Worm (Caenorhabditis elegans) whole organism, L4/young adult: ENCODE data around the gene mam-7.

Experiments used
- W03F9.2 ChIP-seq: fragments of 150-350 bp; optimal IDR thresholded peaks from 2 replicates; lab custom pipeline; 2014; ENCODE audit warnings: missing biosample characterization, missing genetic modification characterization
- dao-5 ChIP-seq: sonication (generic microtip); optimal IDR thresholded peaks from 2 replicates; lab custom pipeline; 2016; ENCODE audit warnings: missing genotype, missing genetic modification characterization, moderate library complexity, missing compliant biosample characterization
- him-1 ChIP-seq: sonication (generic microtip); optimal IDR thresholded peaks from 2 replicates; lab custom pipeline; 2016; ENCODE audit warnings: missing genotype, missing genetic modification reagents, missing genetic modification characterization, missing compliant biosample characterization

The mam-7 gene

DNA sequence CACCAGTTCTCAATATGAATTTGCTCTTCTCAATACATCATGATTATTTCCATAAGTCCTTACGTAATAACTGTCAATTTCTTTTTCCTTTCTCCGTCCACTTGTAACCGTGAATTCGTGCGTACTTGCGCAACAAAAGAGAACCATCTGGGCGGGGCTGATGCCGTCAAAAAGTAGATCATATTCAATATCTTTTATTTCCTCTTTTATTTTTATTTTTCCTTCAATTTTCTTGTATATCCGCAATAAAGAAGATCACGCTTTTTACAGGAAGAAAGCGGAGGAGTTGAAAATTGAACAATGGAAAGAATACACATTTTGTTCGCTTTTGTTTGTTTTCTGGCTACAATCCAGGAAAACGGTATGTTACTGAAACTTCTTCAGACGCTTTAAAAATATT is at the start of gene mam-7:
Gene mam-7 (plus strand): TSS at position 301 of the 400 bp plus-strand sequence.
- no peak for TF ChIP-seq dao-5
- TF ChIP-seq him-1: no peak
- no peak for TF ChIP-seq W03F9.2 (tag; lab: Kevin White, UChicago)

DNA sequence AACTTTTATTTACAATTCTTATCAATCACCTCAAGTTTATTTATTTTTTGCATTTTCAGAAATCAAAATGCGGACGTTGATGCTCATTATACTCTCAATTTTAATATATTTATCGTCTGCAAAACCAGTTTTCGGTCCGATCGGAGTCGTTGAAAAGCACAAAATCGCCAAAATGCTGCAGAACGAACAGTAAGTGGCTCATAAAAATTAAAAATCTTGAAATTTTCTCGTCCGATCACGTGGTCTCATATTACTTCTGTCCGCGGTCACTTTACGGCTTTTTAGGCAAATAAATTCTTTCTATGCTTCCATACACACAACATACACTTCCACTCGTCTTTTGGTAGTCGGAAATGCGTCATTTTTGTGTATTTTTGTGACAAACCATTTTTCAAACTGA is 49.2 kb upstream of the mam-7 start, which contains the start of gene K11H3.5:
Gene K11H3.5 (plus strand): TSS at position 54 of the 400 bp plus-strand sequence.
- no peak for TF ChIP-seq dao-5
- no peak for TF ChIP-seq him-1
- no peak for TF ChIP-seq W03F9.2 (tag; lab: Kevin White, UChicago)

DNA sequence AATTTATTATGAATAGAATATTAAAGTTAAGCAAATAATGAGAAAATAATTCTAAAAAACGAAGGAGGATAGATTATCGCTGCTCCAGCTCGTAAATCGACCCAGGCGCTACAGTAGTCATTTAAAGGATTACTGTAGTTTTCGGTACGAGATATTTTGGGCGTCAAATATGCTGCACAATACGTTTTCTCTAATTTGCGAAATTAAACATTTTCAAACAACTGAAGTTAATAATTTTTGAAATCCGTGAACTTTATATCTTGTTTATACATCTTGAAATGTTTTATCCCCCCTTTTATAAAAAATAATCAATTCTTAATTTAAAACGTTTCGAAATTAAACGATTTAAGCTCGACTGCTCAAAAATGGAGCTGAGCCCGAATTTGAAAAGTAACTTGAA is 46.9 kb upstream of the mam-7 start, which contains the start of gene K11H3.2:
Gene K11H3.2 (plus strand): TSS at position 301 of the 400 bp plus-strand sequence.
- no peak for TF ChIP-seq him-1
- no peak for TF ChIP-seq dao-5
- no peak for TF ChIP-seq W03F9.2 (tag; lab: Kevin White, UChicago)

DNA sequence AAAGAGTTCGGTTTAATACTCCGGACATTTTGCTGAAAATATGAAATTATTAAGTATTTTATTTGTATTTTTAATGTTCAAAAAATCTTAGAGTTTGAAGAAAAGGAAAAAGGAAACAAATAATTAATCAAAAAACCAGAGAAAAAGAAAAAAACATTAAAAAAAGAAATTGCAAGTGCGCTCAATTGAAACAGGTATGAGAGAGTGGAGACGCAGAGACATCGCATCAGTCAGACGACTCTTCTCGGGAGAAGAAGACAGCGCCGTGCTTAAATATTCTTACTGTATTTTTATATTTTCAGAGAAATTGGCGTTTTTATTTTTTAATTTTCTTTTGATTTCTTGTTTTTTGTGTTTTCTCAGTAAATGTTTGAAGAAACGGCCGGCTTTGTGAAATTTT is 44.9 kb upstream of the mam-7 start, which contains the start of gene mrpl-36:
Gene mrpl-36 (minus strand): TSS at position 34 of the 400 bp plus-strand sequence.
- no peak for TF ChIP-seq dao-5
- TF ChIP-seq W03F9.2 (tag; lab: Kevin White, UChicago): peak; percentile 69
- no peak for TF ChIP-seq him-1

ce11 chrIII:9848603-9849002 is 44.4 kb upstream of the mam-7 start:
- TF ChIP-seq him-1: no peak
- TF ChIP-seq dao-5: no peak
- TF ChIP-seq W03F9.2 (tag; lab: Kevin White, UChicago): no peak

ce11 chrIII:9849950-9850349 is 43.0 kb upstream of the mam-7 start:
- no peak for TF ChIP-seq dao-5
- no peak for TF ChIP-seq him-1
- no peak for TF ChIP-seq W03F9.2 (tag; lab: Kevin White, UChicago)

- TF ChIP-seq him-1: no peak
- no peak for TF ChIP-seq dao-5
- TF ChIP-seq W03F9.2 (tag; lab: Kevin White, UChicago): no peak
Measured at ce11 chrIII:9850877-9851276, 42.1 kb upstream of the mam-7 start.

ce11 chrIII:9851547-9851946 is 41.4 kb upstream of the mam-7 start, which contains the start of gene K11H3.3:
Gene K11H3.3 (plus strand): TSS chrIII:9851854.
- no peak for TF ChIP-seq him-1
- no peak for TF ChIP-seq dao-5
- TF ChIP-seq W03F9.2 (tag; lab: Kevin White, UChicago): no peak

ce11 chrIII:9853667-9854620 is 39.0 kb upstream of the mam-7 start:
- TF ChIP-seq W03F9.2 (tag; lab: Kevin White, UChicago) (no peak), dao-5 (no peak)

- TF ChIP-seq W03F9.2 (tag; lab: Kevin White, UChicago) (no peak), him-1 (no peak), dao-5 (no peak)
Measured at ce11 chrIII:9854960-9855359, 38.0 kb upstream of the mam-7 start.

ce11 chrIII:9857110-9857509 is 35.8 kb upstream of the mam-7 start:
- TF ChIP-seq him-1: no peak
- TF ChIP-seq W03F9.2 (tag; lab: Kevin White, UChicago): no peak
- TF ChIP-seq dao-5: no peak

DNA sequence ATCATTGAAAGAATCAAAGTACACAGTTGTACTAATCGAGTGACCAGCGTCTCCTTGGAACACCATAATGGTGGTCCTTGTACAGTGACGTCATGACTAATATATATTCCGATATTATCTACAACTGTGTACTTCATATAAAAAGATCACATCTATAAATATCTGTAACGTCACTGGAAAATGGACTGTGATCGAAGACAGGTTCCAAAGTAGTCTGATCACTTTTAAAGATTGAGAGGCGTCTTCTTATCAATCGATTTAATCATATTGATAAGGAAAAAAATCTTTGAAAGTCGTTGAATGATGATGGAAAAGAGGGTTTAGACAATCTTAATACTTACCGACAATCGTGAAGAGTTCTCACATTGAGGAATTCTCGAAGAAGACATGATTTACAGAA is 34.9 kb upstream of the mam-7 start:
- TF ChIP-seq dao-5 (no peak), him-1 (no peak), W03F9.2 (tag; lab: Kevin White, UChicago) (no peak)

DNA sequence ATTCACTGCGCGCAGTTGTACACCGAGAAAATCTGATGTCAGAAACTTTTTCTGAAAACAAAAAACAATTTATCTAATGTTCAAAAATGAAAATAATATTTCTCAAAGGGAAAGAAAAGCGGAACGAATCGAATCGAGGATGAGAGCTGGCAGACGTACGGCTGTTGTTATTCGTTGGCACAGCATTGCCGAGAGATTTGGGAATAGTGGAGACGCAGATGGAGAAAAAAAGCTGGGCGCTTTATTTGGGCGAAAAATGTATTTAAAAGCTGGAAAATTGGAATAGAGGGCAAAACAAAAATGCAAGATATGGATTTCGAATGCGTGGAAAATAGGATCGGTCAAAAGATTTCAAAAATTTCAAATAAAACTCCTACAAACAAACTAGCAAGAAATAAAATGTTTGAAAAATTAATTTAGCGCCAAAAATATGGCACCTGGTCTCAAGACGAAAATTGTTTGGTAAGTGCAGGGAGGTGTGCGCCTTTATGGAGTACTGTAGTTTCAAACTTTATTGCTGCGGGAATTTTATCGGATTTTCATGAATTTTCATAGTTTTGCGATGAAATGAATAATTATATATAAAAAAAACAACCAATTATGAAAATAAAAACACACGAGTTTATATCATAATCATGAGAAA is 33.7 kb upstream of the mam-7 start, which contains the start of gene gpdh-2:
Gene gpdh-2 (minus strand): TSS at position 51 of the 643 bp plus-strand sequence.
- no peak for TF ChIP-seq W03F9.2 (tag; lab: Kevin White, UChicago)
- no peak for TF ChIP-seq dao-5
- TF ChIP-seq him-1: no peak

- TF ChIP-seq dao-5: no peak
- no peak for TF ChIP-seq W03F9.2 (tag; lab: Kevin White, UChicago)
- no peak for TF ChIP-seq him-1
Measured at ce11 chrIII:9860201-9860780, 32.7 kb upstream of the mam-7 start, which contains the start of gene twk-48. Gene twk-48 (plus strand): TSS chrIII:9860730.
